Fruit fly (Drosophila melanogaster): ENCODE measurements around the gene CG13028.
"Not testable (repeated sequence)": the region's sequence is repeated elsewhere in the genome, so short reads cannot be mapped to it uniquely, and the experiment has no call there.

- not testable (repeated sequence) for TF ChIP-seq psq (optimal IDR thresholded peaks at IDR 0.05); usp (GFP tag; optimal IDR thresholded peaks at IDR 0.05); Dll (optimal IDR thresholded peaks at IDR 0.05)
Observed at dm6 chr3L:16954522-16954921, 31.5 kb downstream of the CG13028 start, which contains the start of gene Ogdh.

All from whole organism.